Worm (Caenorhabditis elegans) whole organism, L4 larva: ENCODE results near the gene T14B4.8.
"Not testable (repeated sequence)": the region's sequence is repeated elsewhere in the genome, so short reads cannot be mapped to it uniquely, and the experiment has no call there.

Experiments used
- F26F4.8 ChIP-seq: fragments of 200-800 bp; sonication (Bioruptor generic); conservative IDR thresholded peaks from 2 replicates; pipeline ENCODE4 v1.3.6; 2022; ENCODE audit warnings: missing genetic modification characterization, missing compliant biosample characterization
- F49E8.2 ChIP-seq: sonication (generic microtip); optimal IDR thresholded peaks from 2 replicates; lab custom pipeline; 2016; ENCODE audit warnings: missing compliant biosample characterization, mild to moderate bottlenecking, missing genetic modification characterization, borderline replicate concordance
- T20F7.1 ChIP-seq: fragments of 200-800 bp; sonication (Bioruptor generic); optimal IDR thresholded peaks from 2 replicates; lab custom pipeline; 2018; ENCODE audit warnings: mild to moderate bottlenecking, missing genetic modification characterization, missing compliant biosample characterization
- T26A8.4 ChIP-seq: fragments of 200-800 bp; sonication (Bioruptor generic); IDR thresholded peaks from 2 replicates; pipeline ENCODE4 v1.3.6; 2022; ENCODE audit warnings: missing genetic modification characterization, missing compliant biosample characterization
- ZK337.2 ChIP-seq: fragments of 200-800 bp; sonication (Bioruptor generic); IDR thresholded peaks from 2 replicates; pipeline ENCODE4 v1.3.6; 2022; ENCODE audit warnings: missing genetic modification reagents, missing genetic modification characterization, missing compliant biosample characterization
- ZK546.5 ChIP-seq, 2 experiments: sonication (generic microtip); optimal IDR thresholded peaks; 2 replicates each; lab custom pipeline; 2017; ENCODE audit warnings: missing biosample characterization in 2 of 2, missing genetic modification characterization in 2 of 2
- aha-1 ChIP-seq: fragments of 150-350 bp; peaks from one replicate; lab custom pipeline; 2014; ENCODE audit warnings: missing biosample characterization, missing genetic modification characterization
- aly-2 ChIP-seq: sonication (generic microtip); optimal IDR thresholded peaks from 2 replicates; lab custom pipeline; 2018; ENCODE audit warnings: missing biosample characterization, missing genetic modification characterization
- arid-1 ChIP-seq: fragments of 200-800 bp; sonication (Bioruptor generic); conservative IDR thresholded peaks from 2 replicates; pipeline ENCODE4 v1.3.6; 2022; ENCODE audit warnings: missing genetic modification reagents, missing genetic modification characterization, missing compliant biosample characterization
- ceh-32 ChIP-seq: sonication (generic microtip); optimal IDR thresholded peaks from 2 replicates; lab custom pipeline; 2016; ENCODE audit warnings: mild to moderate bottlenecking, missing genetic modification characterization, missing compliant biosample characterization; ENCODE audit not compliant: poor library complexity
- ceh-44 ChIP-seq: fragments of 200-800 bp; sonication (Bioruptor generic); IDR thresholded peaks from 2 replicates; pipeline ENCODE4 v1.3.6; 2022; ENCODE audit warnings: missing genetic modification reagents, missing genetic modification characterization, missing compliant biosample characterization
- daf-16 ChIP-seq, 3 experiments: sonication (generic microtip); optimal IDR thresholded peaks; 2 replicates each; lab custom pipeline; 2016 to 2017; ENCODE audit warnings: missing genetic modification characterization in 3 of 3, missing genetic modification reagents in 3 of 3, mild to moderate bottlenecking in 2 of 3, missing compliant biosample characterization in 2 of 3, missing biosample characterization in 1 of 3, moderate library complexity in 1 of 3
- dpl-1 ChIP-seq: fragments of 150-350 bp; optimal IDR thresholded peaks from 2 replicates; lab custom pipeline; 2014; ENCODE audit warnings: missing biosample characterization, missing genetic modification reagents, missing genetic modification characterization
- dve-1 ChIP-seq: sonication (generic microtip); optimal IDR thresholded peaks from 2 replicates; lab custom pipeline; 2017; ENCODE audit warnings: antibody characterized with exemption, mild to moderate bottlenecking, missing genetic modification characterization, missing compliant biosample characterization; ENCODE audit not compliant: insufficient read depth
- egl-27 ChIP-seq: sonication (generic microtip); optimal IDR thresholded peaks from 3 replicates; lab custom pipeline; 2017; ENCODE audit warnings: missing biosample characterization, missing genetic modification reagents, missing genetic modification characterization
- egl-43 ChIP-seq: fragments of 200-800 bp; sonication (Bioruptor generic); IDR thresholded peaks from 2 replicates; pipeline ENCODE4 v1.3.6; 2022; ENCODE audit warnings: missing genetic modification reagents, missing genetic modification characterization, missing compliant biosample characterization
- fkh-10 ChIP-seq: fragments of 150-350 bp; optimal IDR thresholded peaks from 2 replicates; lab custom pipeline; 2014; ENCODE audit warnings: missing biosample characterization, missing genetic modification reagents, missing genetic modification characterization
- hif-1 ChIP-seq, 2 experiments: sonication (generic microtip); optimal IDR thresholded peaks; 2 replicates each; lab custom pipeline; 2016 to 2017; ENCODE audit warnings: missing compliant biosample characterization in 2 of 2, missing genetic modification characterization in 2 of 2, missing genetic modification reagents in 2 of 2, missing genotype in 2 of 2, mild to moderate bottlenecking in 1 of 2
- hlh-11 ChIP-seq: fragments of 200-800 bp; sonication (Bioruptor generic); optimal IDR thresholded peaks from 2 replicates; lab custom pipeline; 2018; ENCODE audit warnings: mild to moderate bottlenecking, missing genetic modification characterization, missing compliant biosample characterization
- hlh-30 ChIP-seq: sonication (generic microtip); optimal IDR thresholded peaks from 2 replicates; lab custom pipeline; 2017; ENCODE audit warnings: antibody characterized with exemption, mild to moderate bottlenecking, missing genetic modification characterization, missing compliant biosample characterization; ENCODE audit not compliant: insufficient read depth
- hmg-1.1 ChIP-seq: fragments of 200-800 bp; sonication (Bioruptor generic); IDR thresholded peaks from 2 replicates; pipeline ENCODE4 v1.3.6; 2022; ENCODE audit warnings: missing genetic modification reagents, missing genetic modification characterization, missing compliant biosample characterization
- lin-15B ChIP-seq: fragments of 150-350 bp; sonication (generic microtip); optimal IDR thresholded peaks from 3 replicates; lab custom pipeline; 2014; ENCODE audit warnings: missing biosample characterization, missing genetic modification characterization
- lsy-2 ChIP-seq, 2 experiments: fragments of 150-350 bp in 1 of 2; sonication (generic microtip) in 1 of 2; optimal IDR thresholded peaks; 2 replicates each; lab custom pipeline; 2014 to 2017; ENCODE audit warnings: missing biosample characterization in 2 of 2, missing genetic modification characterization in 2 of 2
- mdl-1 ChIP-seq, 2 experiments: fragments of 150-350 bp in 1 of 2; sonication (generic microtip) in 1 of 2; optimal IDR thresholded peaks; 2 replicates each; lab custom pipeline; 2014 to 2017; ENCODE audit warnings: missing biosample characterization in 2 of 2, missing genetic modification characterization in 2 of 2
- mep-1 ChIP-seq: fragments of 150-350 bp; sonication (generic microtip); optimal IDR thresholded peaks from 3 replicates; lab custom pipeline; 2014; ENCODE audit warnings: missing biosample characterization, missing genetic modification characterization
- mes-2 ChIP-seq: sonication (generic microtip); optimal IDR thresholded peaks from 2 replicates; lab custom pipeline; 2016; ENCODE audit warnings: missing genotype, mild to moderate bottlenecking, missing genetic modification characterization, missing compliant biosample characterization; ENCODE audit not compliant: poor library complexity, severe bottlenecking
- nhr-28 ChIP-seq: fragments of 150-350 bp; optimal IDR thresholded peaks from 2 replicates; lab custom pipeline; 2014; ENCODE audit warnings: missing biosample characterization, missing genetic modification characterization
- nhr-48 ChIP-seq: sonication (generic microtip); optimal IDR thresholded peaks from 2 replicates; lab custom pipeline; 2016; ENCODE audit warnings: mild to moderate bottlenecking, missing genetic modification characterization, missing compliant biosample characterization
- nhr-76 ChIP-seq: fragments of 150-350 bp; optimal IDR thresholded peaks from 2 replicates; lab custom pipeline; 2014; ENCODE audit warnings: missing biosample characterization, missing genetic modification characterization
- rbr-2 ChIP-seq: sonication (generic microtip); optimal IDR thresholded peaks from 2 replicates; lab custom pipeline; 2016; ENCODE audit warnings: missing genotype, missing genetic modification characterization, missing compliant biosample characterization
- skn-1 ChIP-seq: fragments of 150-350 bp; optimal IDR thresholded peaks from 2 replicates; lab custom pipeline; 2014; ENCODE audit warnings: missing biosample characterization, missing genetic modification characterization
- spr-1 ChIP-seq: sonication (generic microtip); optimal IDR thresholded peaks from 2 replicates; lab custom pipeline; 2016; ENCODE audit warnings: mild to moderate bottlenecking, missing genetic modification characterization, missing compliant biosample characterization
- unc-130 ChIP-seq: sonication (generic microtip); optimal IDR thresholded peaks from 2 replicates; lab custom pipeline; 2016; ENCODE audit warnings: missing genetic modification reagents, missing genetic modification characterization, missing compliant biosample characterization
- unc-62 ChIP-seq, 3 experiments: fragments of 150-350 bp in 1 of 3; sonication (generic microtip); optimal IDR thresholded peaks in 2 of 3; peaks in 1 of 3; 1 replicate in 1 of 3; 2 replicates in 2 of 3; lab custom pipeline; 2014 to 2017; ENCODE audit warnings: missing biosample characterization in 3 of 3, missing genetic modification characterization in 3 of 3, missing genetic modification reagents in 3 of 3, missing genotype in 1 of 3
- vab-7 ChIP-seq: fragments of 200-800 bp; sonication (Bioruptor generic); IDR thresholded peaks from 2 replicates; pipeline ENCODE4 v1.3.6; 2022; ENCODE audit warnings: missing genetic modification reagents, missing genetic modification characterization, missing compliant biosample characterization

Gene T14B4.8

DNA sequence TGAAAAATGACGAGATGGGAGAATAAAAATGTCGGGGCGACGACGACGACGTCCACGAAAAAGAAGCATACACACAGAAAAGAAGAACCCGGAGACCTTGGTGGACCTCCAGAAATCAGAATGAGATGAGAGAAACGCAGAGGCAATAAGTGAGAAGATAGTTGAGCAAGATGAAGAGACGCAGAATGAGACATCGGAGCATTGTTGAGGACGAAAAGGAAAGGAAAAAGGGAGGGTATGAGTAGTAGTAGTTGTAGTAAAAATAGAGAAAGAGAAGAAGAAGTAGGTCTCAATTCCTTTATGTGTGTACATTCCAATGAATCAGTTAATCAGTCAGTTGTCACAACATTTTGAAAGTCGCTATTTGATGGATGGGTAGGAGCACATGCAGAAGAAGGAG, at the start of gene T14B4.8:
T14B4.8 (minus strand) TSS at position 60 of the 400 bp plus-strand sequence.
- no peak for TF ChIP-seq hlh-30 (tag; lab: Kevin White, UChicago)
- TF ChIP-seq skn-1 (tag; lab: Kevin White, UChicago) = no peak
- TF ChIP-seq fkh-10 (GFP tag; lab: Kevin White, UChicago) = peak; percentile 22
- TF ChIP-seq hmg-1.1 (GFP tag; lab: Robert Waterston, UW) = peak; percentile 38; the same call in 1 of the 2 replicates
- TF ChIP-seq nhr-76 (tag; lab: Kevin White, UChicago) = no peak
- no peak for TF ChIP-seq lin-15B
- TF ChIP-seq unc-62 (GFP tag; optimal IDR thresholded peaks at IDR 0.05 in 1 of 2; lab: Kevin White, UChicago) = peak in 1 of 2 experiments; percentile 94
- TF ChIP-seq unc-62 (tag; optimal IDR thresholded peaks at IDR 0.05; lab: Kevin White, UChicago) = no peak
- no peak for TF ChIP-seq T20F7.1 (GFP tag; lab: Kevin White, UChicago)

DNA sequence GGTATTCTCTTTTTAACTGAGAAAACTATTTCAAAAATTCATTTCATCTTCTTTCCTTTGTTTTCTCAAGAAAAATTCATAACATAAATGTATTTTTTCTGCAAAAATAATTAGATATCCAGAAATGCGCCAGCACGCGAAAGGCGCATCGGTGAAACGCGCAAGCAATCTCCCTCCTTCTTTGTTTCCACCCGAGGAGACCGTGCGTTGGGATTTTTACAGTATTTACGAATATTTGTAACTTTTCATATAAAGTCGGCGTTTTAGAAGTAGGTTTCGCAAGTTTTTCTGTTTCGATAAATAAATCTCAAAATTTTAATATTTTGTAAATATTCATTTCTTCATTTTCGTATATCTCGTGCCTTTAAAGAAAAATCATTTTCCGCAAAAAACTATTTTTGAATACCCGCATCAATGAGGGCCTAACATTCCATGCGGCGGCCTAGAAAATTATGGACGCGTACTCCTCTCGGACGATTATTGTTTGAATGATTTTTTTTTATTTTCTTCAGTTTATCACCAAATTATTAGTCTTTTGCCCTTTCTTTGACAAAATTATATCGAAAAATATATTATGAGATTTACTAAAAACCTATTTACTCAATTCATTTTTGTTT, 47.3 kb upstream of the T14B4.8 start, which contains the start of gene ssup-72:
ssup-72 (plus strand) TSS at position 181 of the 617 bp plus-strand sequence.
- TF ChIP-seq nhr-28 (tag; lab: Kevin White, UChicago) (peak; percentile 2), T20F7.1 (GFP tag; lab: Kevin White, UChicago) (peak; percentile 60), hlh-11 (tag; lab: Kevin White, UChicago) (peak; percentile 6), vab-7 (GFP tag; lab: Robert Waterston, UW) (no peak), spr-1 (tag; lab: Kevin White, UChicago) (peak; percentile 42), nhr-48 (peak; percentile 36), mep-1 (tag; lab: Kevin White, UChicago) (peak; percentile 65), ceh-44 (GFP tag; lab: Robert Waterston, UW) (0 out of 2 replicates have a peak, but pooled peaks have one; percentile 12), hif-1 (tag; optimal IDR thresholded peaks at IDR 0.05; lab: Kevin White, UChicago) (peak in 1 of 2 experiments; percentile 77), F49E8.2 (peak; percentile 60), hmg-1.1 (GFP tag; lab: Robert Waterston, UW) (0 out of 2 replicates have a peak, but pooled peaks have one; percentile 34), ceh-32 (no peak), ZK337.2 (peak; percentile 43; the same call in 1 of the 2 replicates), daf-16 (GFP tag; optimal IDR thresholded peaks at IDR 0.05; lab: Kevin White, UChicago) (no peak), daf-16 (tag; optimal IDR thresholded peaks at IDR 0.05; lab: Kevin White, UChicago) (peak; percentile 32), dpl-1 (peak; percentile 88), arid-1 (no peak), dve-1 (tag; lab: Kevin White, UChicago) (peak; percentile 39), hlh-30 (tag; lab: Kevin White, UChicago) (peak; percentile 51), aha-1 (tag; lab: Kevin White, UChicago) (peak; percentile 5), F26F4.8 (GFP tag; lab: Robert Waterston, UW) (no peak), ZK546.5 (tag; optimal IDR thresholded peaks at IDR 0.05; lab: Kevin White, UChicago) (no peak), mdl-1 (tag; optimal IDR thresholded peaks at IDR 0.05; lab: Kevin White, UChicago) (peak in 1 of 2 experiments; percentile 32), T26A8.4 (GFP tag; lab: Robert Waterston, UW) (no peak), rbr-2 (peak; percentile 49), mes-2 (tag; lab: Kevin White, UChicago) (peak; percentile 98), unc-130 (GFP tag; lab: Kevin White, UChicago) (peak; percentile 75), lsy-2 (tag; optimal IDR thresholded peaks at IDR 0.05; lab: Kevin White, UChicago) (peak in 1 of 2 experiments; percentile 84)
- TF ChIP-seq, all 104 proteins: peak for 21

DNA sequence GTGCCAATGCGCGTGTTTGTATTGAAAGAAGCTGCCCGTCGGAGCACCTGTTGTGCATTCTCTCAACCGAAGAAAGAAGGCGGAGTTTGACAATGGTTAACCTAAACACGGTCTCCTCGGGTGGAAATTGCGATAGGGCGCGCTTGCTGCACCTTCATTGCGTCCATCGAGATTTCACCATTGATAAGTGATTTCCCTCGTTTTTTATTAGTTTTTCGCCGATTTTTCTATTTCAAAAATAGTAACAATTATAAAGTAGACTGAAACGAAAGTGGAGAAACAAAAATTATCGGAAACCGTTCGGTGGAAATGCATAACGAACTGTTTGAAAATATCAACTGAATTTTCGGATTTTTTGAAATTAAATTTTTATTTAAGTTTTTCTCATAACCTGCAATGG, 45.9 kb upstream of the T14B4.8 start, which contains the start of gene agr-1:
agr-1 (minus strand) TSS at position 101 of the 400 bp plus-strand sequence.
- not testable (repeated sequence) for TF ChIP-seq egl-43; aly-2 (tag; lab: Kevin White, UChicago); egl-27 (tag; lab: Kevin White, UChicago)
